Worm (Caenorhabditis elegans) whole organism, L4 larva: Measurements from ENCODE around the gene nid-1.
"Not testable (repeated sequence)": the region's sequence is repeated elsewhere in the genome, so short reads cannot be mapped to it uniquely, and the experiment has no call there.

Experiments used
- fos-1 ChIP-seq: fragments of 150-350 bp; optimal IDR thresholded peaks from 2 replicates; lab custom pipeline; 2014; ENCODE audit warnings: missing biosample characterization, missing genetic modification characterization
- mdl-1 ChIP-seq, 2 experiments: fragments of 150-350 bp in 1 of 2; sonication (generic microtip) in 1 of 2; optimal IDR thresholded peaks; 2 replicates each; lab custom pipeline; 2014 to 2017; ENCODE audit warnings: missing biosample characterization in 2 of 2, missing genetic modification characterization in 2 of 2
- nhr-76 ChIP-seq: fragments of 150-350 bp; optimal IDR thresholded peaks from 2 replicates; lab custom pipeline; 2014; ENCODE audit warnings: missing biosample characterization, missing genetic modification characterization
- unc-62 ChIP-seq, 3 experiments: fragments of 150-350 bp in 1 of 3; sonication (generic microtip); optimal IDR thresholded peaks in 2 of 3; peaks in 1 of 3; 1 replicate in 1 of 3; 2 replicates in 2 of 3; lab custom pipeline; 2014 to 2017; ENCODE audit warnings: missing biosample characterization in 3 of 3, missing genetic modification characterization in 3 of 3, missing genetic modification reagents in 3 of 3, missing genotype in 1 of 3

- TF ChIP-seq unc-62 (GFP tag; optimal IDR thresholded peaks at IDR 0.05 in 1 of 2; lab: Kevin White, UChicago); unc-62 (tag; optimal IDR thresholded peaks at IDR 0.05; lab: Kevin White, UChicago); nhr-76 (tag; lab: Kevin White, UChicago); fos-1 (tag; lab: Kevin White, UChicago); mdl-1 (tag; optimal IDR thresholded peaks at IDR 0.05; lab: Kevin White, UChicago): not testable (repeated sequence)
Observed at ce11 chrV:12865615-12866014, 44.3 kb upstream of the nid-1 start, which contains the start of gene T07F10.5.
